Worm (Caenorhabditis elegans) whole organism, L4 larva: ENCODE data around the gene T16G12.12.

Source experiments
- ceh-32 ChIP-seq: sonication (generic microtip); optimal IDR thresholded peaks from 2 replicates; lab custom pipeline; 2016; ENCODE audit warnings: mild to moderate bottlenecking, missing genetic modification characterization, missing compliant biosample characterization; ENCODE audit not compliant: poor library complexity
- madf-5 ChIP-seq, 2 experiments: fragments of 200-800 bp; sonication (Bioruptor generic); IDR thresholded peaks; 2 replicates each; pipeline ENCODE4 v1.3.6; 2022; ENCODE audit warnings: missing compliant biosample characterization in 2 of 2, missing genetic modification characterization in 2 of 2
- nhr-42 ChIP-seq: fragments of 200-800 bp; sonication (Bioruptor generic); IDR thresholded peaks from 2 replicates; pipeline ENCODE4 v1.3.6; 2022; ENCODE audit warnings: missing genetic modification characterization, missing compliant biosample characterization
- nhr-76 ChIP-seq: fragments of 150-350 bp; optimal IDR thresholded peaks from 2 replicates; lab custom pipeline; 2014; ENCODE audit warnings: missing biosample characterization, missing genetic modification characterization
- unc-39 ChIP-seq: sonication (generic microtip); optimal IDR thresholded peaks from 2 replicates; lab custom pipeline; 2017; ENCODE audit warnings: missing biosample characterization, missing genetic modification characterization

DNA sequence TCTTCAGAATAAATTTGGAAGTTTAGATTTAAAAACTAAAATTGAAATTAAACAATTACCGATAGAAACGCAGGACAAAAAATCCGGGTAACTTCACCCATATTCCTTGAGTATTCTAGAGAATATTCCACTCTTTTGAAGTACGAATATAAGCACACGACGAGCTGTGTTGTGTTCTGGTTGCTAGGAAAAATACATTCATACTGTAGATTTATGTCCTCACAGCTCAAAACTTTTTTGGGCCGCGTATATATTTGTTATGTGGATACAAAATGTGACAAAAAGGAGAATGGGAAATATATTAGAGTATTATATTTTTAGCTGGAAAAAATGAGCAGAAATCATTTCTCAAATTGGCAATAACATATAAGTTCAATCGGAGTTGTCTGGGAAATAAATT, 20.2 kb upstream of the T16G12.12 start, which contains the start of gene M04D8.5:
- TF ChIP-seq ceh-32 (tag; lab: Kevin White, UChicago) (no peak), nhr-42 (GFP tag; lab: Robert Waterston, UW) (no peak), nhr-76 (tag; lab: Kevin White, UChicago) (no peak), unc-39 (tag; lab: Kevin White, UChicago) (no peak), madf-5 (GFP tag; IDR thresholded peaks at IDR 0.05; lab: Robert Waterston, UW) (no peak)
